Worm (Caenorhabditis elegans) whole organism, L1 larva: ENCODE data around the gene nas-19.

ENCODE experiments used
- Y116A8C.19 ChIP-seq: sonication (generic microtip); optimal IDR thresholded peaks from 2 replicates; lab custom pipeline; 2016; ENCODE audit warnings: missing compliant biosample characterization, missing genetic modification characterization, borderline replicate concordance
- elt-2 ChIP-seq: sonication (generic microtip); optimal IDR thresholded peaks from 2 replicates; lab custom pipeline; 2016; ENCODE audit warnings: missing genetic modification characterization, mild to moderate bottlenecking, inconsistent platforms, missing compliant biosample characterization, missing genetic modification reagents
- nhr-237 ChIP-seq: fragments of 150-350 bp; optimal IDR thresholded peaks from 2 replicates; lab custom pipeline; 2014; ENCODE audit warnings: missing biosample characterization, missing genetic modification characterization
- nhr-28 ChIP-seq: fragments of 150-350 bp; optimal IDR thresholded peaks from 2 replicates; lab custom pipeline; 2014; ENCODE audit warnings: missing biosample characterization, missing genetic modification characterization
- snpc-4 ChIP-seq: fragments of 150-350 bp; optimal IDR thresholded peaks from 2 replicates; lab custom pipeline; 2014; ENCODE audit warnings: missing biosample characterization, missing genetic modification characterization
- sup-37 ChIP-seq: fragments of 200-800 bp; sonication (Bioruptor generic); optimal IDR thresholded peaks from 2 replicates; lab custom pipeline; 2018; ENCODE audit warnings: mild to moderate bottlenecking, missing genetic modification characterization, missing compliant biosample characterization
- zag-1 ChIP-seq: fragments of 150-350 bp; optimal IDR thresholded peaks from 2 replicates; lab custom pipeline; 2014; ENCODE audit warnings: missing biosample characterization, missing genetic modification characterization

DNA sequence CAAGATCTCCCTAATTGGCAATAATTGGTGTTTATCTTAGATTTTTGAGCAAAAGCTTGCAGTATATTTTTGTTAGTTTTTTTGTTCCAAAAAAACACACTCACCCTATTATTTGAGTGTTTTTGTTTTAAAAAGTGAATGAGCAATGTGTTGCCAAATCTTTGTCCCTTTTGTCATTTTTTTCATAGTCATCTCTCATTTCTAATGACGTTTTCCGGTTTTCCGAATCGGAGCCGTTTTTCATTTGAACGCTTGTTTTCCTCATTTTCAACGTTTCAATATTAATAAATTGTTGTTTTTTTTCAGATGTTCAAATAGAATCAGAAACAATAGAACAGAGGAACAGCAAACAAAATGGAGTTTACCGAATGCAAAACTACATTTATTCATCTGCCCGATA is 36.0 kb upstream of the nas-19 start, which contains the start of gene dmsr-1:
- TF ChIP-seq Y116A8C.19 (no peak), sup-37 (GFP tag; lab: Kevin White, UChicago) (no peak), elt-2 (tag; lab: Kevin White, UChicago) (no peak), zag-1 (no peak), snpc-4 (tag; lab: Kevin White, UChicago) (no peak), nhr-28 (tag; lab: Kevin White, UChicago) (no peak), nhr-237 (no peak)
